Worm (Caenorhabditis elegans): ENCODE measurements around the gene C44C10.3.

DNA sequence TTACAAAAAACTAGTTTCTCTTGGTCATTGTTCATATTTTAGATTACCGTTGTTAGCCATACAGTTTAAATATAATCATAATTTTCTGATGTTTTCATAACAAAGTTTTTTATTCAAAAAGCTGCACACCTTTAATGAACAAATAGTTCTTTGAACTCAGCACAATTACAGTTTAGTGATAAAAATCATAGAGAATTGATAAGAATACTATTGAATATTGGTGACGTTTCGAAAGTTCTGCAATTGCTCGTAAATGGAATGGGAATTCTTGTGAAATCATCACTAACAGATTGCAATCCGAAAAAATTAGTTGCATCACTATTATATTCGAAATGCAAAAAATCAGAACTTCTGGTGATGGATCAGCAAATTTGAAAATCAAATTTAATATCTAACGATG, 31.8 kb downstream of the C44C10.3 start:
- TF ChIP-seq nhr-12 (tag; optimal IDR thresholded peaks at IDR 0.05): no peak
- no peak for TF ChIP-seq dsc-1 (tag; optimal IDR thresholded peaks at IDR 0.05)
- TF ChIP-seq nhr-90 (tag; optimal IDR thresholded peaks at IDR 0.05; ENCODE audit: poor library complexity): no peak

All from whole organism, L1 larva.